Fruit fly (Drosophila melanogaster) whole organism, embryonic: ENCODE data around the gene CG15528.
A peak's percentile ranks its signal among the peaks of the same experiment; 100 is the strongest.

Experiments used
- B-H1 ChIP-seq: fragments of 200-800 bp; sonication (Bioruptor generic); IDR thresholded peaks from 3 replicates; pipeline ENCODE4 v1.3.6; 2022; ENCODE audit warnings: missing biosample characterization, missing genetic modification characterization
- CG10147 ChIP-seq: fragments of 200-800 bp; sonication (Bioruptor generic); optimal IDR thresholded peaks from 2 replicates; lab custom pipeline; 2019; ENCODE audit warnings: missing biosample characterization, mild to moderate bottlenecking, missing genetic modification characterization, moderate library complexity
- CG10209 ChIP-seq: fragments of 200-800 bp; sonication (Bioruptor generic); optimal IDR thresholded peaks from 3 replicates; lab custom pipeline; 2017; ENCODE audit warnings: missing biosample characterization, mild to moderate bottlenecking, missing genetic modification characterization, missing genetic modification reagents
- CG10543 ChIP-seq: fragments of 200-800 bp; sonication (Bioruptor generic); optimal IDR thresholded peaks from 3 replicates; lab custom pipeline; 2017; ENCODE audit warnings: missing biosample characterization, mild to moderate bottlenecking, missing genetic modification characterization, moderate library complexity
- CG11093 ChIP-seq: fragments of 200-800 bp; sonication (Bioruptor generic); IDR thresholded peaks from 3 replicates; pipeline ENCODE4 v1.3.6; 2022; ENCODE audit warnings: missing biosample characterization, missing genetic modification characterization
- CG11504 ChIP-seq: fragments of 200-800 bp; sonication (Bioruptor generic); optimal IDR thresholded peaks from 3 replicates; lab custom pipeline; 2019; ENCODE audit warnings: missing biosample characterization, mild to moderate bottlenecking, missing genetic modification characterization, moderate library complexity
- CG12071 ChIP-seq: fragments of 200-800 bp; sonication (Bioruptor generic); optimal IDR thresholded peaks from 3 replicates; lab custom pipeline; 2018; ENCODE audit warnings: missing biosample characterization, mild to moderate bottlenecking, missing genetic modification characterization
- CG12155 ChIP-seq: fragments of 200-800 bp; sonication (Bioruptor generic); optimal IDR thresholded peaks from 3 replicates; lab custom pipeline; 2016; ENCODE audit warnings: missing biosample characterization, missing genetic modification characterization
- CG13123 ChIP-seq: fragments of 200-800 bp; sonication (Bioruptor generic); optimal IDR thresholded peaks from 2 replicates; lab custom pipeline; 2016; ENCODE audit warnings: missing biosample characterization, missing genetic modification characterization
- CG13287 ChIP-seq: fragments of 200-800 bp; sonication (Bioruptor generic); IDR thresholded peaks from 2 replicates; pipeline ENCODE4 v1.3.6; 2022; ENCODE audit warnings: missing biosample characterization, missing genetic modification characterization; ENCODE audit not compliant: partially characterized antibody
- CG15514 ChIP-seq: fragments of 200-800 bp; sonication (Bioruptor generic); optimal IDR thresholded peaks from 3 replicates; lab custom pipeline; 2017; ENCODE audit warnings: missing biosample characterization, missing genetic modification characterization, mild to moderate bottlenecking, moderate library complexity, missing genetic modification reagents
- CG1603 ChIP-seq: fragments of 200-800 bp; sonication (Bioruptor generic); optimal IDR thresholded peaks from 2 replicates; lab custom pipeline; 2019; ENCODE audit warnings: missing biosample characterization, mild to moderate bottlenecking, missing genetic modification characterization, moderate library complexity
- CG17359 ChIP-seq: fragments of 200-800 bp; sonication (Bioruptor generic); optimal IDR thresholded peaks from 3 replicates; lab custom pipeline; 2018; ENCODE audit warnings: missing biosample characterization, mild to moderate bottlenecking, missing genetic modification characterization, moderate library complexity
- CG2202 ChIP-seq: fragments of 200-800 bp; sonication (Bioruptor generic); optimal IDR thresholded peaks from 2 replicates; lab custom pipeline; 2018; ENCODE audit warnings: missing biosample characterization, mild to moderate bottlenecking, missing genetic modification characterization
- CG2889 ChIP-seq: fragments of 200-800 bp; sonication (Bioruptor generic); IDR thresholded peaks from 3 replicates; pipeline ENCODE4 v1.3.6; 2022; ENCODE audit warnings: missing biosample characterization, missing genetic modification characterization
- CG31365 ChIP-seq: fragments of 200-800 bp; sonication (Bioruptor generic); optimal IDR thresholded peaks from 2 replicates; lab custom pipeline; 2018; ENCODE audit warnings: missing biosample characterization, mild to moderate bottlenecking, missing genetic modification characterization
- CG3281 ChIP-seq: fragments of 200-800 bp; sonication (Bioruptor generic); optimal IDR thresholded peaks from 3 replicates; lab custom pipeline; 2017; ENCODE audit warnings: missing biosample characterization, mild to moderate bottlenecking, missing genetic modification characterization
- CG34422 ChIP-seq: fragments of 200-800 bp; sonication (Bioruptor generic); IDR thresholded peaks from 3 replicates; pipeline ENCODE4 v1.3.6; 2022; ENCODE audit warnings: missing biosample characterization, missing genetic modification characterization
- CG4854 ChIP-seq: fragments of 200-800 bp; sonication (Bioruptor generic); optimal IDR thresholded peaks from 2 replicates; lab custom pipeline; 2016; ENCODE audit warnings: missing biosample characterization, missing genetic modification characterization, inconsistent platforms
- CG6854 ChIP-seq: fragments of 200-800 bp; sonication (Bioruptor generic); optimal IDR thresholded peaks from 3 replicates; lab custom pipeline; 2017; ENCODE audit warnings: missing biosample characterization, mild to moderate bottlenecking, missing genetic modification characterization
- CG7556 ChIP-seq: fragments of 200-800 bp; sonication (Bioruptor generic); optimal IDR thresholded peaks from 2 replicates; lab custom pipeline; 2017; ENCODE audit warnings: missing biosample characterization, mild to moderate bottlenecking, missing genetic modification characterization
- Camta ChIP-seq: fragments of 200-800 bp; sonication (Bioruptor generic); optimal IDR thresholded peaks from 2 replicates; lab custom pipeline; 2016; ENCODE audit warnings: missing biosample characterization, missing genetic modification characterization
- CrebB ChIP-seq: fragments of 200-800 bp; sonication (Bioruptor generic); optimal IDR thresholded peaks from 3 replicates; lab custom pipeline; 2018; ENCODE audit warnings: missing biosample characterization, mild to moderate bottlenecking, missing genetic modification characterization
- Fer1 ChIP-seq: fragments of 200-800 bp; sonication (Bioruptor generic); optimal IDR thresholded peaks from 2 replicates; lab custom pipeline; 2017; ENCODE audit warnings: missing biosample characterization, mild to moderate bottlenecking, missing genetic modification characterization
- HLH54F ChIP-seq: fragments of 200-800 bp; sonication (Bioruptor generic); optimal IDR thresholded peaks from 3 replicates; lab custom pipeline; 2016; ENCODE audit warnings: missing biosample characterization, missing genetic modification characterization
- Hmx ChIP-seq: fragments of 200-800 bp; sonication (Bioruptor generic); optimal IDR thresholded peaks from 2 replicates; lab custom pipeline; 2016; ENCODE audit warnings: missing biosample characterization, missing genetic modification characterization
- MESR4 ChIP-seq: fragments of 200-800 bp; sonication (Bioruptor generic); optimal IDR thresholded peaks from 2 replicates; lab custom pipeline; 2018; ENCODE audit warnings: missing biosample characterization, mild to moderate bottlenecking, missing genetic modification characterization, moderate library complexity
- Poxn ChIP-seq: fragments of 200-800 bp; sonication (Bioruptor generic); IDR thresholded peaks from 2 replicates; pipeline ENCODE4 v1.3.6; 2022; ENCODE audit warnings: missing biosample characterization, missing genetic modification characterization
- Rfx ChIP-seq: fragments of 200-800 bp; sonication (Bioruptor generic); IDR thresholded peaks from 2 replicates; pipeline ENCODE4 v1.3.6; 2022; ENCODE audit warnings: missing biosample characterization, missing genetic modification characterization
- Sin3A ChIP-seq: fragments of >200 bp; optimal IDR thresholded peaks from 2 replicates; lab custom pipeline; 2018
- Xrp1 ChIP-seq: fragments of 200-800 bp; sonication (Bioruptor generic); IDR thresholded peaks from 2 replicates; pipeline ENCODE4 v1.3.6; 2022; ENCODE audit warnings: missing biosample characterization, missing genetic modification characterization
- ato ChIP-seq: fragments of 200-800 bp; sonication (Bioruptor generic); IDR thresholded peaks from 2 replicates; pipeline ENCODE4 v1.3.6; 2022; ENCODE audit warnings: missing biosample characterization, missing genetic modification characterization; ENCODE audit not compliant: partially characterized antibody
- bowl ChIP-seq: fragments of 200-800 bp; sonication (Bioruptor generic); IDR thresholded peaks from 2 replicates; pipeline ENCODE4 v1.3.6; 2022; ENCODE audit warnings: missing biosample characterization, missing genetic modification characterization
- crol ChIP-seq: fragments of 200-800 bp; sonication (Bioruptor generic); IDR thresholded peaks from 2 replicates; pipeline ENCODE4 v1.3.6; 2022; ENCODE audit warnings: missing biosample characterization, missing genetic modification characterization
- dati ChIP-seq: fragments of 200-800 bp; sonication (Bioruptor generic); IDR thresholded peaks from 2 replicates; pipeline ENCODE4 v1.3.6; 2022; ENCODE audit warnings: missing biosample characterization, missing genetic modification characterization
- dm ChIP-seq: fragments of 200-800 bp; sonication (Bioruptor generic); optimal IDR thresholded peaks from 3 replicates; lab custom pipeline; 2016; ENCODE audit warnings: missing biosample characterization, missing genetic modification characterization
- gfzf ChIP-seq: fragments of 200-800 bp; sonication (Bioruptor generic); optimal IDR thresholded peaks from 2 replicates; lab custom pipeline; 2016; ENCODE audit warnings: missing biosample characterization, mild to moderate bottlenecking, missing genetic modification characterization, moderate library complexity
- her ChIP-seq: fragments of 200-800 bp; sonication (Bioruptor generic); optimal IDR thresholded peaks from 2 replicates; lab custom pipeline; 2016; ENCODE audit warnings: missing biosample characterization, missing genetic modification characterization
- mld ChIP-seq: fragments of 200-800 bp; sonication (Bioruptor generic); IDR thresholded peaks from 3 replicates; pipeline ENCODE4 v1.3.6; 2022; ENCODE audit warnings: missing biosample characterization, missing genetic modification characterization; ENCODE audit not compliant: partially characterized antibody
- oc ChIP-seq: fragments of 200-800 bp; sonication (Bioruptor generic); optimal IDR thresholded peaks from 2 replicates; lab custom pipeline; 2018; ENCODE audit warnings: missing biosample characterization, mild to moderate bottlenecking, missing genetic modification characterization, moderate library complexity
- peb ChIP-seq: fragments of 200-800 bp; sonication (Bioruptor generic); IDR thresholded peaks from 2 replicates; pipeline ENCODE4 v1.3.6; 2022; ENCODE audit warnings: missing biosample characterization, missing genetic modification characterization
- pfk ChIP-seq: fragments of 200-800 bp; sonication (Bioruptor generic); optimal IDR thresholded peaks from 2 replicates; lab custom pipeline; 2018; ENCODE audit warnings: missing biosample characterization, mild to moderate bottlenecking, missing genetic modification characterization, moderate library complexity
- sens-2 ChIP-seq: fragments of 200-800 bp; sonication (Bioruptor generic); IDR thresholded peaks from 2 replicates; pipeline ENCODE4 v1.3.6; 2022; ENCODE audit warnings: missing biosample characterization, missing genetic modification characterization
- slbo ChIP-seq: fragments of 200-800 bp; sonication (Bioruptor generic); IDR thresholded peaks from 2 replicates; pipeline ENCODE4 v1.3.6; 2022; ENCODE audit warnings: missing biosample characterization, missing genetic modification characterization
- sna ChIP-seq: fragments of 200-800 bp; sonication (Bioruptor generic); IDR thresholded peaks from 2 replicates; pipeline ENCODE4 v1.3.6; 2022; ENCODE audit warnings: missing biosample characterization, missing genetic modification characterization; ENCODE audit not compliant: partially characterized antibody
- tin ChIP-seq: fragments of 200-800 bp; sonication (Bioruptor generic); optimal IDR thresholded peaks from 3 replicates; lab custom pipeline; 2016; ENCODE audit warnings: missing biosample characterization, missing genetic modification characterization
- unc-4 ChIP-seq: fragments of 200-800 bp; sonication (Bioruptor generic); IDR thresholded peaks from 2 replicates; pipeline ENCODE4 v1.3.6; 2022; ENCODE audit warnings: missing biosample characterization, missing genetic modification characterization; ENCODE audit not compliant: partially characterized antibody
- unpg ChIP-seq: fragments of 200-800 bp; sonication (Bioruptor generic); optimal IDR thresholded peaks from 3 replicates; lab custom pipeline; 2018; ENCODE audit warnings: missing biosample characterization, mild to moderate bottlenecking, missing genetic modification characterization, moderate library complexity
- vnd ChIP-seq: fragments of 200-800 bp; sonication (Bioruptor generic); IDR thresholded peaks from 3 replicates; pipeline ENCODE4 v1.3.6; 2022; ENCODE audit warnings: missing biosample characterization, missing genetic modification characterization; ENCODE audit not compliant: partially characterized antibody
- z ChIP-seq: fragments of 200-800 bp; sonication (Bioruptor generic); IDR thresholded peaks from 3 replicates; pipeline ENCODE4 v1.3.6; 2022; ENCODE audit warnings: missing biosample characterization, missing genetic modification characterization

The CG15528 gene

DNA sequence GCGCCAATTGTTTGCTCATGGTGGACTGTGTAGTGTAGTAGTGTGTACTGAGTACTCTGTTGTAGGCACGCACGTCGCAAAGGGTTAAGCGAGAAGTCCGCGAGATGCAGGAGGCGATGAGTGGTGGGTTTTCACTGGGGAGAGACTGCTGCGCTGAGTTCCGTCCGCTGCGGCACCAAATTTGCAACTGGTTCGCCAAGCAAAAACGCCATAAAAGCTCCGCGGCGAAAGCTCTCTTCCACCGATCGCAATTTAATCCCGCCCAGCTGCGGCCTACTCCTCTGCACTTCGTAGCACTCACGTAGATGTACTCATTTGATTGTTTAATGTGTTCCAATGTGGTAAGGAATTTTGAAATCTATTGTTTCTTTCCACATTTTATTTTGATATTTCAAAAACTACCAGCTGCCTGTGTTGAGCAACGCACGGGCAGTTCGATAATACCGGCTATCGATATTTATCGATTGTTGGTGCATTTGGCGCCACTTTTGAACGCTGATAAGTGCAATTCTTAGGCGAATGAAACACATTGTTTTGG is 36.9 kb downstream of the CG15528 start, which contains the start of gene CG7920 (continued):
- TF ChIP-seq B-H1 (GFP tag; lab: Robert Waterston, UW): no peak
- TF ChIP-seq Rfx (GFP tag; lab: Robert Waterston, UW): no peak
- TF ChIP-seq Sin3A (lab: Kevin White, UChicago): peak; percentile 71
- TF ChIP-seq Fer1 (GFP tag; lab: Kevin White, UChicago): peak; percentile 71
- TF ChIP-seq pfk (GFP tag; lab: Kevin White, UChicago): no peak
- TF ChIP-seq CG2202 (tag; lab: Kevin White, UChicago): no peak
- TF ChIP-seq mld (GFP tag; lab: Robert Waterston, UW): peak; percentile 13; the same call in 1 of the 3 replicates
- TF ChIP-seq slbo (GFP tag; lab: Robert Waterston, UW): peak; percentile 22; the same call in 1 of the 2 replicates
- TF ChIP-seq CG12071 (GFP tag; lab: Kevin White, UChicago): peak; percentile 24
- peak; percentile 9 for TF ChIP-seq HLH54F (GFP tag; lab: Kevin White, UChicago)
- 0 out of 3 replicates have a peak, but pooled peaks have one; percentile 16 for TF ChIP-seq CG2889 (GFP tag; lab: Robert Waterston, UW)
- 0 out of 3 replicates have a peak, but pooled peaks have one; percentile 53 for TF ChIP-seq z (GFP tag; lab: Robert Waterston, UW)
- TF ChIP-seq CG6854: peak; percentile 43
- no peak for TF ChIP-seq CG13123 (GFP tag; lab: Kevin White, UChicago)
- peak; percentile 41 for TF ChIP-seq CrebB
- TF ChIP-seq CG13287 (GFP tag; lab: Robert Waterston, UW): peak; percentile 89
- no peak for TF ChIP-seq sens-2 (GFP tag; lab: Robert Waterston, UW)
- TF ChIP-seq CG11093: no peak
- TF ChIP-seq CG7556 (GFP tag; lab: Kevin White, UChicago): peak; percentile 23
- TF ChIP-seq CG4854: no peak
- TF ChIP-seq Xrp1 (GFP tag; lab: Robert Waterston, UW): no peak
- TF ChIP-seq MESR4 (GFP tag; lab: Kevin White, UChicago): peak; percentile 26
- TF ChIP-seq dati (GFP tag; lab: Robert Waterston, UW): no peak
- TF ChIP-seq unc-4: peak; percentile 83
- no peak for TF ChIP-seq CG10209 (GFP tag; lab: Kevin White, UChicago)
- peak; percentile 41 for TF ChIP-seq dm (GFP tag; lab: Kevin White, UChicago)
- TF ChIP-seq Hmx (GFP tag; lab: Kevin White, UChicago): no peak
- TF ChIP-seq CG12155 (GFP tag; lab: Kevin White, UChicago): no peak
- no peak for TF ChIP-seq bowl (GFP tag; lab: Robert Waterston, UW)
- no peak for TF ChIP-seq CG17359 (tag; lab: Kevin White, UChicago)
- TF ChIP-seq crol (GFP tag; lab: Robert Waterston, UW): 0 out of 2 replicates have a peak, but pooled peaks have one; percentile 21
- peak; percentile 46 for TF ChIP-seq CG3281 (GFP tag; lab: Kevin White, UChicago)
- peak; percentile 55; the same call in 2 of the 3 replicates for TF ChIP-seq CG34422 (GFP tag; lab: Robert Waterston, UW)
- peak; percentile 75 for TF ChIP-seq vnd (GFP tag; lab: Robert Waterston, UW)
- TF ChIP-seq unpg: peak; percentile 8
- TF ChIP-seq Camta (GFP tag; lab: Kevin White, UChicago): no peak
- TF ChIP-seq her (GFP tag; lab: Kevin White, UChicago): peak; percentile 8
- TF ChIP-seq ato (GFP tag; lab: Robert Waterston, UW): peak; percentile 61; the same call in 1 of the 2 replicates
- TF ChIP-seq CG15514 (GFP tag; lab: Kevin White, UChicago): peak; percentile 98
- TF ChIP-seq sna (GFP tag; lab: Robert Waterston, UW): peak; percentile 83
- TF ChIP-seq peb (GFP tag; lab: Robert Waterston, UW): no peak
- TF ChIP-seq oc (tag; lab: Kevin White, UChicago): no peak
- no peak for TF ChIP-seq CG11504 (tag; lab: Kevin White, UChicago)
- peak; percentile 58 for TF ChIP-seq CG10543 (GFP tag; lab: Kevin White, UChicago)
- TF ChIP-seq Poxn: no peak
- TF ChIP-seq CG31365: no peak
- TF ChIP-seq gfzf: peak; percentile 48
- peak; percentile 43 for TF ChIP-seq CG10147 (GFP tag; lab: Kevin White, UChicago)
- peak; percentile 63 for TF ChIP-seq CG1603 (tag; lab: Kevin White, UChicago)
- peak; percentile 9 for TF ChIP-seq tin (GFP tag; lab: Kevin White, UChicago)
